Worm (Caenorhabditis elegans): Measurements from ENCODE around the gene Y60C6A.2.

The Y60C6A.2 gene

ce11 chrV:4810653-4811052 lies 25.4 kb upstream of the Y60C6A.2 start (continued):
- TF ChIP-seq aly-2 (tag; optimal IDR thresholded peaks at IDR 0.05), result no peak
- no peak for TF ChIP-seq madf-9 (GFP tag; conservative IDR thresholded peaks at IDR 0.05)
- no peak for TF ChIP-seq saeg-2 (GFP tag; IDR thresholded peaks at IDR 0.05)
- no peak for TF ChIP-seq duxl-1 (tag; optimal IDR thresholded peaks at IDR 0.05; ENCODE audit: poor library complexity)
- no peak for TF ChIP-seq F10B5.3 (tag; optimal IDR thresholded peaks at IDR 0.05)
- no peak for TF ChIP-seq spr-3 (GFP tag; optimal IDR thresholded peaks at IDR 0.05)
- TF ChIP-seq nhr-28 (tag; optimal IDR thresholded peaks at IDR 0.05), result no peak
- TF ChIP-seq daf-19 (GFP tag; conservative IDR thresholded peaks at IDR 0.05), result no peak
- 0 out of 2 replicates have a peak, but pooled peaks have one; percentile 17 for TF ChIP-seq ctbp-1 (GFP tag; IDR thresholded peaks at IDR 0.05)
- TF ChIP-seq unc-62 (GFP tag; optimal IDR thresholded peaks at IDR 0.05 in 1 of 2), result peak in 1 of 2 experiments; percentile 94
- TF ChIP-seq unc-62 (tag; optimal IDR thresholded peaks at IDR 0.05), result no peak
- TF ChIP-seq zfp-3 (GFP tag; conservative IDR thresholded peaks at IDR 0.05), result no peak
- no peak for TF ChIP-seq ztf-11 (tag; optimal IDR thresholded peaks at IDR 0.05)
- no peak for TF ChIP-seq ZK546.5 (tag; optimal IDR thresholded peaks at IDR 0.05)
- TF ChIP-seq daf-8 (GFP tag; IDR thresholded peaks at IDR 0.05), result no peak
- TF ChIP-seq spr-1 (tag; optimal IDR thresholded peaks at IDR 0.05), result no peak
- TF ChIP-seq ceh-20 (GFP tag; IDR thresholded peaks at IDR 0.05), result no peak
- no peak for TF ChIP-seq jun-1 (tag; optimal IDR thresholded peaks at IDR 0.05)
- no peak for TF ChIP-seq sdz-12 (GFP tag; optimal IDR thresholded peaks at IDR 0.05)
- TF ChIP-seq fos-1 (tag; optimal IDR thresholded peaks at IDR 0.05), result no peak
- no peak for TF ChIP-seq lin-15B (tag; optimal IDR thresholded peaks at IDR 0.05)
- TF ChIP-seq gei-8 (GFP tag; optimal IDR thresholded peaks at IDR 0.05), result no peak
- TF ChIP-seq nhr-111 (GFP tag; optimal IDR thresholded peaks at IDR 0.05), result no peak
- TF ChIP-seq hlh-30 (tag; optimal IDR thresholded peaks at IDR 0.05; ENCODE audit: insufficient read depth), result peak; percentile 39
- no peak for TF ChIP-seq fkh-10 (GFP tag; optimal IDR thresholded peaks at IDR 0.05)
- no peak for TF ChIP-seq nhr-76 (tag; optimal IDR thresholded peaks at IDR 0.05)
- no peak for TF ChIP-seq nhr-102 (tag; optimal IDR thresholded peaks at IDR 0.05)
- no peak for TF ChIP-seq mdl-1 (tag; optimal IDR thresholded peaks at IDR 0.05)
- no peak for TF ChIP-seq Y48G9A.11 (GFP tag; IDR thresholded peaks at IDR 0.05)
- no peak for TF ChIP-seq nhr-77 (tag; optimal IDR thresholded peaks at IDR 0.05)
- TF ChIP-seq T26A8.4 (GFP tag; IDR thresholded peaks at IDR 0.05), result no peak
- TF ChIP-seq dmd-8 (GFP tag; IDR thresholded peaks at IDR 0.05), result no peak

ce11 chrV:4806859-4807258 lies 21.6 kb upstream of the Y60C6A.2 start:
- TF ChIP-seq mxl-3 (GFP tag; optimal IDR thresholded peaks at IDR 0.05), result peak; percentile 9
- no peak for TF ChIP-seq dve-1 (tag; optimal IDR thresholded peaks at IDR 0.05; ENCODE audit: insufficient read depth)
- TF ChIP-seq F10B5.3 (tag; optimal IDR thresholded peaks at IDR 0.05), result no peak
- TF ChIP-seq hlh-30 (tag; optimal IDR thresholded peaks at IDR 0.05; ENCODE audit: insufficient read depth), result peak; percentile 50
- TF ChIP-seq nhr-28 (tag; optimal IDR thresholded peaks at IDR 0.05), result peak; percentile 67
- no peak for TF ChIP-seq D1046.2 (GFP tag; IDR thresholded peaks at IDR 0.05)

DNA sequence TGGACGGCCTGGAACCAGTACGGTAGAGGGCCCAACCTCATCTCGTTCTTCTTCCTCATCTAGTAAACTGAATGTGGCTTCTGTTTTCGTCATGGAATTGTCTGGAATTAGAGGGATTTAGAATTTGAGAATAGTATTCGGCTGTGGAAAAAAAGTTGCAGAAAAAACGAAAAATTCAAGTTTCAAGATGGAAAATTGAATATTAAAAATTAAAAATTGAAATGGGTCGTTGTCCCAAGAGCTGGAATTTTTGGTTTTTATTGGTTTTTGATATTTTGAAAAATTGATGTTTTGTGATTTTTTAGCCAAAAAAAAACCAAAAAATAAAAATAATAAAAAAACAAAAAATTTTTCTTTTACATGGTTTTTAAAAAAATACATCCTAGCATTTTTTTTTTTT lies 20.6 kb upstream of the Y60C6A.2 start, which contains the start of gene R02F11.3:
R02F11.3 (minus strand) TSS at position 101 of the 400 bp plus-strand sequence.
- no peak for TF ChIP-seq lin-13 (GFP tag; optimal IDR thresholded peaks at IDR 0.05)
- no peak for TF ChIP-seq nhr-6 (tag; optimal IDR thresholded peaks at IDR 0.05)
- TF ChIP-seq madf-9 (GFP tag; conservative IDR thresholded peaks at IDR 0.05), result no peak
- TF ChIP-seq lin-15B (tag; optimal IDR thresholded peaks at IDR 0.05), result no peak
- TF ChIP-seq R02D3.7 (tag; optimal IDR thresholded peaks at IDR 0.05), result no peak
- no peak for TF ChIP-seq D1046.2 (GFP tag; IDR thresholded peaks at IDR 0.05)
- no peak for TF ChIP-seq Y105C5A.15 (GFP tag; IDR thresholded peaks at IDR 0.05)
- TF ChIP-seq tag-97 (GFP tag; IDR thresholded peaks at IDR 0.05), result no peak
